Worm (Caenorhabditis elegans) whole organism, mixed stage, embryonic: ENCODE results near the gene daf-19.

Experiments used
- M03D4.4 ChIP-seq: sonication (generic microtip); optimal IDR thresholded peaks from 2 replicates; lab custom pipeline; 2017; ENCODE audit warnings: mild to moderate bottlenecking, missing genetic modification characterization, missing compliant biosample characterization
- bed-3 ChIP-seq: fragments of 200-800 bp; sonication (Bioruptor generic); optimal IDR thresholded peaks from 3 replicates; lab custom pipeline; 2018; ENCODE audit warnings: mild to moderate bottlenecking, missing genetic modification characterization, moderate library complexity, missing compliant biosample characterization
- blmp-1 ChIP-seq: fragments of 150-350 bp; optimal IDR thresholded peaks from 2 replicates; lab custom pipeline; 2014; ENCODE audit warnings: missing biosample characterization, missing genetic modification characterization
- ceh-39 ChIP-seq: fragments of 150-350 bp; optimal IDR thresholded peaks from 2 replicates; lab custom pipeline; 2014; ENCODE audit warnings: missing biosample characterization, missing genetic modification characterization
- ceh-43 ChIP-seq: fragments of 200-800 bp; sonication (Bioruptor generic); optimal IDR thresholded peaks from 2 replicates; lab custom pipeline; 2018; ENCODE audit warnings: mild to moderate bottlenecking, missing genetic modification characterization, moderate library complexity, missing compliant biosample characterization
- ceh-83 ChIP-seq: fragments of 200-800 bp; sonication (Bioruptor generic); optimal IDR thresholded peaks from 2 replicates; lab custom pipeline; 2018; ENCODE audit warnings: mild to moderate bottlenecking, missing genetic modification characterization, missing compliant biosample characterization
- ces-1 ChIP-seq: fragments of 150-350 bp; optimal IDR thresholded peaks from 2 replicates; lab custom pipeline; 2014; ENCODE audit warnings: missing biosample characterization, missing genetic modification reagents, missing genetic modification characterization
- cnd-1 ChIP-seq: fragments of 200-800 bp; sonication (Bioruptor generic); optimal IDR thresholded peaks from 2 replicates; lab custom pipeline; 2018; ENCODE audit warnings: mild to moderate bottlenecking, missing genetic modification characterization, missing compliant biosample characterization
- drap-1 ChIP-seq: fragments of 200-800 bp; sonication (Bioruptor generic); optimal IDR thresholded peaks from 3 replicates; lab custom pipeline; 2018; ENCODE audit warnings: mild to moderate bottlenecking, missing genetic modification characterization, missing compliant biosample characterization
- elt-1 ChIP-seq: sonication (generic microtip); optimal IDR thresholded peaks from 2 replicates; lab custom pipeline; 2017; ENCODE audit warnings: missing genetic modification characterization, mild to moderate bottlenecking, missing compliant biosample characterization, antibody characterized with exemption, moderate library complexity, borderline replicate concordance; ENCODE audit not compliant: insufficient read depth
- elt-3 ChIP-seq: fragments of 150-350 bp; optimal IDR thresholded peaks from 2 replicates; lab custom pipeline; 2014; ENCODE audit warnings: missing biosample characterization, missing genetic modification characterization
- flh-1 ChIP-seq: fragments of 200-800 bp; sonication (Bioruptor generic); optimal IDR thresholded peaks from 2 replicates; lab custom pipeline; 2018; ENCODE audit warnings: mild to moderate bottlenecking, missing genetic modification characterization, moderate library complexity, missing compliant biosample characterization
- ham-2 ChIP-seq: fragments of 200-800 bp; sonication (Bioruptor generic); optimal IDR thresholded peaks from 2 replicates; lab custom pipeline; 2018; ENCODE audit warnings: mild to moderate bottlenecking, missing genetic modification characterization, missing compliant biosample characterization
- hlh-1 ChIP-seq: fragments of 150-350 bp; optimal IDR thresholded peaks from 2 replicates; lab custom pipeline; 2014; ENCODE audit warnings: missing biosample characterization, missing genetic modification reagents, missing genetic modification characterization
- lin-13 ChIP-seq: fragments of 150-350 bp; optimal IDR thresholded peaks from 2 replicates; lab custom pipeline; 2014; ENCODE audit warnings: missing biosample characterization, missing genetic modification characterization
- lin-32 ChIP-seq: fragments of 200-800 bp; sonication (Bioruptor generic); optimal IDR thresholded peaks from 2 replicates; lab custom pipeline; 2018; ENCODE audit warnings: mild to moderate bottlenecking, missing genetic modification characterization, missing compliant biosample characterization
- lsy-2 ChIP-seq: fragments of 150-350 bp; optimal IDR thresholded peaks from 2 replicates; lab custom pipeline; 2014; ENCODE audit warnings: missing biosample characterization, missing genetic modification characterization
- mab-5 ChIP-seq: fragments of 150-350 bp; optimal IDR thresholded peaks from 2 replicates; lab custom pipeline; 2014; ENCODE audit warnings: missing biosample characterization, missing genetic modification characterization
- mep-1 ChIP-seq: fragments of 150-350 bp; optimal IDR thresholded peaks from 2 replicates; lab custom pipeline; 2017; ENCODE audit warnings: missing biosample characterization, missing genetic modification reagents, missing genetic modification characterization, inconsistent platforms
- mls-2 ChIP-seq: sonication (generic microtip); optimal IDR thresholded peaks from 2 replicates; lab custom pipeline; 2016; ENCODE audit warnings: mild to moderate bottlenecking, missing genetic modification characterization, moderate library complexity, missing compliant biosample characterization
- nhr-12 ChIP-seq: fragments of 150-350 bp; optimal IDR thresholded peaks from 2 replicates; lab custom pipeline; 2014; ENCODE audit warnings: missing biosample characterization, missing genetic modification characterization
- nhr-2 ChIP-seq: fragments of 150-350 bp; optimal IDR thresholded peaks from 2 replicates; lab custom pipeline; 2014; ENCODE audit warnings: missing biosample characterization, missing genetic modification characterization
- nhr-237 ChIP-seq: fragments of 150-350 bp; optimal IDR thresholded peaks from 2 replicates; lab custom pipeline; 2014; ENCODE audit warnings: missing biosample characterization, missing genetic modification characterization
- nhr-28 ChIP-seq: fragments of 150-350 bp; optimal IDR thresholded peaks from 2 replicates; lab custom pipeline; 2014; ENCODE audit warnings: missing biosample characterization, missing genetic modification characterization
- nhr-76 ChIP-seq: sonication (generic microtip); optimal IDR thresholded peaks from 2 replicates; lab custom pipeline; 2017; ENCODE audit warnings: missing biosample characterization, missing genetic modification characterization
- pha-4 ChIP-seq: fragments of 150-350 bp; optimal IDR thresholded peaks from 2 replicates; lab custom pipeline; 2018; ENCODE audit warnings: missing biosample characterization, missing genetic modification reagents, missing genetic modification characterization
- sem-2 ChIP-seq: fragments of 200-800 bp; sonication (Bioruptor generic); optimal IDR thresholded peaks from 2 replicates; lab custom pipeline; 2018; ENCODE audit warnings: mild to moderate bottlenecking, missing genetic modification characterization, missing compliant biosample characterization
- snpc-4 ChIP-seq: fragments of 150-350 bp; optimal IDR thresholded peaks from 2 replicates; lab custom pipeline; 2014; ENCODE audit warnings: missing biosample characterization, missing genetic modification characterization
- sptf-1 ChIP-seq: sonication (generic microtip); optimal IDR thresholded peaks from 2 replicates; lab custom pipeline; 2017; ENCODE audit warnings: mild to moderate bottlenecking, missing genetic modification characterization, moderate library complexity, missing compliant biosample characterization
- tbx-8 ChIP-seq: fragments of 200-800 bp; sonication (Bioruptor generic); optimal IDR thresholded peaks from 2 replicates; lab custom pipeline; 2018; ENCODE audit warnings: mild to moderate bottlenecking, missing genetic modification characterization, moderate library complexity, missing compliant biosample characterization
- unc-120 ChIP-seq: sonication (generic microtip); optimal IDR thresholded peaks from 2 replicates; lab custom pipeline; 2017; ENCODE audit warnings: missing genetic modification characterization, missing compliant biosample characterization; ENCODE audit not compliant: poor library complexity, severe bottlenecking
- unc-39 ChIP-seq: fragments of 150-350 bp; optimal IDR thresholded peaks from 2 replicates; lab custom pipeline; 2014; ENCODE audit warnings: missing biosample characterization, missing genetic modification characterization
- unc-62 ChIP-seq: fragments of 150-350 bp; optimal IDR thresholded peaks from 2 replicates; lab custom pipeline; 2014; ENCODE audit warnings: missing biosample characterization, missing genetic modification reagents, missing genetic modification characterization
- zip-8 ChIP-seq: fragments of 150-350 bp; optimal IDR thresholded peaks from 2 replicates; lab custom pipeline; 2014; ENCODE audit warnings: missing biosample characterization, missing genetic modification characterization
- ztf-11 ChIP-seq: fragments of 150-350 bp; optimal IDR thresholded peaks from 2 replicates; lab custom pipeline; 2014; ENCODE audit warnings: missing biosample characterization, missing genetic modification characterization

daf-19 gene

ce11 chrII:10168905-10169782 is at the start of gene daf-19:
daf-19 (minus strand) TSS chrII:10169346.
- TF ChIP-seq sem-2 (GFP tag; lab: Kevin White, UChicago) (peak; percentile 31), lsy-2 (tag; lab: Kevin White, UChicago) (peak; percentile 74), unc-120 (peak; percentile 76), lin-32 (peak; percentile 63), mep-1 (peak; percentile 55), elt-1 (peak; percentile 20), mab-5 (tag; lab: Kevin White, UChicago) (no peak), unc-62 (no peak), bed-3 (GFP tag; lab: Kevin White, UChicago) (peak; percentile 55), elt-3 (tag; lab: Kevin White, UChicago) (no peak), blmp-1 (tag; lab: Kevin White, UChicago) (no peak), flh-1 (GFP tag; lab: Kevin White, UChicago) (no peak), ceh-83 (peak; percentile 68), nhr-2 (tag; lab: Kevin White, UChicago) (no peak), lin-13 (tag; lab: Kevin White, UChicago) (no peak), ham-2 (GFP tag; lab: Kevin White, UChicago) (peak; percentile 95), drap-1 (GFP tag; lab: Kevin White, UChicago) (peak; percentile 69), sptf-1 (peak; percentile 92), hlh-1 (tag; lab: Kevin White, UChicago) (peak; percentile 85), M03D4.4 (tag; lab: Kevin White, UChicago) (peak; percentile 69), nhr-237 (tag; lab: Kevin White, UChicago) (peak; percentile 42), nhr-12 (tag; lab: Kevin White, UChicago) (no peak), ztf-11 (peak; percentile 63), snpc-4 (tag; lab: Kevin White, UChicago) (no peak), mls-2 (peak; percentile 91), ceh-43 (GFP tag; lab: Kevin White, UChicago) (peak; percentile 42), pha-4 (tag; lab: Kevin White, UChicago) (peak; percentile 36), ceh-39 (peak; percentile 17), zip-8 (tag; lab: Kevin White, UChicago) (no peak), cnd-1 (tag; lab: Kevin White, UChicago) (peak; percentile 72), unc-39 (peak; percentile 8), ces-1 (GFP tag; lab: Kevin White, UChicago) (peak; percentile 60), nhr-28 (no peak), nhr-76 (tag; lab: Kevin White, UChicago) (no peak), tbx-8 (GFP tag; lab: Kevin White, UChicago) (peak; percentile 27)

- TF ChIP-seq nhr-28 (no peak), sem-2 (GFP tag; lab: Kevin White, UChicago) (no peak), nhr-12 (tag; lab: Kevin White, UChicago) (no peak)
These were observed 49.0 kb upstream of the daf-19 start, which contains the start of gene ref-1 for ce11 chrII:10218171-10218570. ref-1 (plus strand) TSS chrII:10218471.

DNA sequence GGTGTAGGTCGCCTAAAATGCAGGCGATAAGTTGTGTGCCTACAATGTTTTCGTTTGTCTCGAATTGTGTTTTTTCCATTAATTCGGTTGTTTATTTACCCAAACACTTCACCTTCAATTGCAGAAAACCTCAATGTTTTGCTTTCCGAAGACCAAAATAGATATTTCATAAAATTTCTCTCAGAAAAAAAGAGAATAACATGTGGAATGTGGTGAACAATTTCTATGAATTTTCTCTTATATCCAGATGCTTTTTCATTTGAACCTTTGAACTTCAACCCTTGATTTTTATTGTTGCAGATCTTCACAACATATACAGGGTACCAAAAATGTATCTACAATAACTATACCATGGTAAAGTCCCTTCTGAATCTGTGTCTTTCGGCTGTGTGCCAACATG is 37.3 kb upstream of the daf-19 start, which contains the start of gene T01E8.1:
TSS of gene T01E8.1 (plus strand) at position 301 of the 400 bp plus-strand sequence.
- TF ChIP-seq nhr-76 (tag; lab: Kevin White, UChicago) (no peak), elt-3 (tag; lab: Kevin White, UChicago) (no peak), snpc-4 (tag; lab: Kevin White, UChicago) (no peak), ces-1 (GFP tag; lab: Kevin White, UChicago) (no peak), ceh-43 (GFP tag; lab: Kevin White, UChicago) (no peak), hlh-1 (tag; lab: Kevin White, UChicago) (no peak), sptf-1 (no peak), unc-62 (no peak), mab-5 (tag; lab: Kevin White, UChicago) (no peak), flh-1 (GFP tag; lab: Kevin White, UChicago) (no peak), ceh-39 (no peak)
